Fruit fly (Drosophila melanogaster): ENCODE measurements around the gene CG46312.

The CG46312 gene

dm6 chrX:15940956-15941246 is 50.9 kb downstream of the CG46312 start, which contains the start of gene CG8924:
TSS of gene CG8924 (plus strand) at chrX:15941077.
- TF ChIP-seq CG32264 (GFP tag; optimal IDR thresholded peaks at IDR 0.05) (no peak), CG9705 (GFP tag; optimal IDR thresholded peaks at IDR 0.05) (no peak), fru (GFP tag; optimal IDR thresholded peaks at IDR 0.05) (no peak), N (GFP tag; optimal IDR thresholded peaks at IDR 0.05) (no peak), ey (GFP tag; optimal IDR thresholded peaks at IDR 0.05) (no peak), CrebA (GFP tag; optimal IDR thresholded peaks at IDR 0.05; ENCODE audit: borderline replicate concordance) (no peak), sv (GFP tag; optimal IDR thresholded peaks at IDR 0.05) (no peak), tai (GFP tag; optimal IDR thresholded peaks at IDR 0.05) (no peak), Hr78 (GFP tag; optimal IDR thresholded peaks at IDR 0.05) (no peak), br (GFP tag; optimal IDR thresholded peaks at IDR 0.05) (no peak), dl (GFP tag; optimal IDR thresholded peaks at IDR 0.05; ENCODE audit: insufficient read depth in 1 of 2, partially characterized antibody in 2 of 2) (no peak), Rel (GFP tag; optimal IDR thresholded peaks at IDR 0.05) (no peak), Rel (tag; optimal IDR thresholded peaks at IDR 0.05) (no peak)

DNA sequence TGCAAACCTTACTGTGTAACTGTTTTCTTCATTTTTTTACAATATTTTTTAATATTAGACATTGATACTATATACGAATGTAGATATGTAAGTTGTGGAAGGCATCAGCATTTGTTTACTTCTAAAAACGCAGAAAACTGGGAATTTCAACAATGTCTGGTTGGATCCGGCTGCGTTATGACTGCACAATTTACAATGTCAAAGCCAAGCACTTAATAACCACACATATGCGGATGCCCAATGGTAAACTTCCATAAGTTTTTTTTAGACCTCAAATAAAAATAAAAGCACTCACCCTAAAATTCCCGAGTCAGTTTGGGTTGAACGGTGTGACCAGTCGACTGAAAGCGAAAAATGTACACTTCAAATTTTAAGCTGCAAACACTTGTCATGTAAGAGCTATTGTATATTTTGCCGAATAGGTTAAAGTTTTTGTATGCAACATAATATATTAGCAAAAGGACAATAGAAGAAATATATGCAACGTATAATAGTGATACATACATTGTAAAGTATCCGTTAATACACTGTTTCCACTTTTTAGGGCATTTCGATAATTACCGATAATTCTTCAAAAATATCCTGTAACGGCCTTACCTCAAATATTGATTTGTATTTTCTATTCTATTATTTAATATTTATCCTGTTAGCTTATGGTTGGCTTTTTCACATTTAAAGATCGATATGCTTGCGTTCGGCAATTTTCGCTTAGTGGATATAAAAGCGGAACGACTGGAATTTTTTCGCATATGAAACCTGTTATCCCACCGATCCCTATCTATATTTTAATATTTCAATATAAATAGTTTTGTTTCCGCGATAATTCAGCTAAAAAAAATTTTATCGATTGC is 51.4 kb downstream of the CG46312 start, which contains the start of gene Stim:
Gene Stim (minus strand): TSS at position 347 of the 851 bp plus-strand sequence.
- no peak for TF ChIP-seq Dif (GFP tag; optimal IDR thresholded peaks at IDR 0.05; ENCODE audit: partially characterized antibody)
- no peak for TF ChIP-seq Rel (GFP tag; optimal IDR thresholded peaks at IDR 0.05)
- peak; percentile 86 for TF ChIP-seq Rel (tag; optimal IDR thresholded peaks at IDR 0.05)
- peak; percentile 67 for TF ChIP-seq N (GFP tag; optimal IDR thresholded peaks at IDR 0.05)
